Worm (Caenorhabditis elegans) whole organism, late embryonic: ENCODE results near the gene ugt-60.

ENCODE experiments used
- C08G9.2 ChIP-seq: sonication (generic microtip); optimal IDR thresholded peaks from 2 replicates; lab custom pipeline; 2016; ENCODE audit warnings: mild to moderate bottlenecking, missing genetic modification characterization, moderate library complexity, missing compliant biosample characterization
- C38D4.7 ChIP-seq: fragments of 200-800 bp; sonication (Bioruptor generic); optimal IDR thresholded peaks from 2 replicates; lab custom pipeline; 2018; ENCODE audit warnings: mild to moderate bottlenecking, missing genetic modification characterization, moderate library complexity, missing compliant biosample characterization
- F13H6.1 ChIP-seq: sonication (generic microtip); optimal IDR thresholded peaks from 2 replicates; lab custom pipeline; 2016; ENCODE audit warnings: missing genetic modification characterization, missing compliant biosample characterization
- K02D7.2 ChIP-seq: sonication (generic microtip); optimal IDR thresholded peaks from 2 replicates; lab custom pipeline; 2017; ENCODE audit warnings: mild to moderate bottlenecking, missing genetic modification characterization, missing compliant biosample characterization
- Y22D7AL.16 ChIP-seq: sonication (generic microtip); optimal IDR thresholded peaks from 2 replicates; lab custom pipeline; 2016; ENCODE audit warnings: missing genetic modification characterization, missing compliant biosample characterization
- ahr-1 ChIP-seq: sonication (generic microtip); optimal IDR thresholded peaks from 2 replicates; lab custom pipeline; 2016; ENCODE audit warnings: missing genetic modification characterization, missing compliant biosample characterization
- ceh-14 ChIP-seq: sonication (generic microtip); optimal IDR thresholded peaks from 2 replicates; lab custom pipeline; 2016; ENCODE audit warnings: missing genotype, missing genetic modification characterization, missing compliant biosample characterization
- ceh-2 ChIP-seq: sonication (generic microtip); optimal IDR thresholded peaks from 2 replicates; lab custom pipeline; 2016; ENCODE audit warnings: missing genotype, missing genetic modification characterization, missing compliant biosample characterization
- ceh-22 ChIP-seq: sonication (generic microtip); optimal IDR thresholded peaks from 2 replicates; lab custom pipeline; 2017; ENCODE audit warnings: missing biosample characterization, missing genetic modification characterization
- ceh-24 ChIP-seq: sonication (generic microtip); optimal IDR thresholded peaks from 2 replicates; lab custom pipeline; 2016; ENCODE audit warnings: mild to moderate bottlenecking, missing genetic modification characterization, missing compliant biosample characterization
- ceh-31 ChIP-seq: sonication (generic microtip); optimal IDR thresholded peaks from 2 replicates; lab custom pipeline; 2016; ENCODE audit warnings: missing genetic modification characterization, missing compliant biosample characterization
- ceh-34 ChIP-seq: sonication (generic microtip); optimal IDR thresholded peaks from 2 replicates; lab custom pipeline; 2016; ENCODE audit warnings: mild to moderate bottlenecking, missing genetic modification characterization, missing compliant biosample characterization
- ceh-45 ChIP-seq: fragments of 200-800 bp; sonication (Bioruptor generic); IDR thresholded peaks from 2 replicates; pipeline ENCODE4 v1.3.6; 2022; ENCODE audit warnings: missing genetic modification reagents, missing genetic modification characterization, missing compliant biosample characterization
- ceh-6 ChIP-seq: fragments of 200-800 bp; sonication (Bioruptor generic); optimal IDR thresholded peaks from 2 replicates; lab custom pipeline; 2018; ENCODE audit warnings: mild to moderate bottlenecking, missing genetic modification characterization, missing compliant biosample characterization
- dmd-4 ChIP-seq: sonication (generic microtip); optimal IDR thresholded peaks from 2 replicates; lab custom pipeline; 2016; ENCODE audit warnings: borderline replicate concordance, missing genetic modification characterization, missing compliant biosample characterization
- dve-1 ChIP-seq: sonication (generic microtip); optimal IDR thresholded peaks from 2 replicates; lab custom pipeline; 2017; ENCODE audit warnings: antibody characterized with exemption, mild to moderate bottlenecking, missing genetic modification characterization, missing compliant biosample characterization
- elt-2 ChIP-seq: sonication (generic microtip); optimal IDR thresholded peaks from 2 replicates; lab custom pipeline; 2016; ENCODE audit warnings: missing genetic modification reagents, missing genetic modification characterization, missing compliant biosample characterization
- eyg-1 ChIP-seq: sonication (generic microtip); optimal IDR thresholded peaks from 2 replicates; lab custom pipeline; 2016; ENCODE audit warnings: missing genotype, missing genetic modification characterization, missing compliant biosample characterization
- fax-1 ChIP-seq: sonication (generic microtip); optimal IDR thresholded peaks from 2 replicates; lab custom pipeline; 2016; ENCODE audit warnings: missing genotype, missing genetic modification characterization, missing compliant biosample characterization
- fkh-10 ChIP-seq: fragments of 150-350 bp; optimal IDR thresholded peaks from 2 replicates; lab custom pipeline; 2014; ENCODE audit warnings: missing biosample characterization, missing genetic modification reagents, missing genetic modification characterization
- fkh-6 ChIP-seq: sonication (generic microtip); optimal IDR thresholded peaks from 2 replicates; lab custom pipeline; 2016; ENCODE audit warnings: missing genetic modification characterization, missing compliant biosample characterization
- gmeb-2 ChIP-seq: sonication (generic microtip); optimal IDR thresholded peaks from 2 replicates; lab custom pipeline; 2016; ENCODE audit warnings: missing genetic modification characterization, inconsistent platforms, missing compliant biosample characterization
- hlh-13 ChIP-seq: fragments of 200-800 bp; sonication (Bioruptor generic); optimal IDR thresholded peaks from 2 replicates; lab custom pipeline; 2018; ENCODE audit warnings: mild to moderate bottlenecking, missing genetic modification characterization, missing compliant biosample characterization
- hlh-15 ChIP-seq: sonication (generic microtip); optimal IDR thresholded peaks from 2 replicates; lab custom pipeline; 2016; ENCODE audit warnings: missing genetic modification characterization, missing compliant biosample characterization
- hlh-8 ChIP-seq: sonication (generic microtip); optimal IDR thresholded peaks from 2 replicates; lab custom pipeline; 2016; ENCODE audit warnings: missing genotype, missing genetic modification characterization, missing compliant biosample characterization
- lim-6 ChIP-seq: sonication (generic microtip); optimal IDR thresholded peaks from 2 replicates; lab custom pipeline; 2016; ENCODE audit warnings: missing genetic modification characterization, missing compliant biosample characterization
- lin-11 ChIP-seq: fragments of 200-800 bp; sonication (Bioruptor generic); optimal IDR thresholded peaks from 2 replicates; lab custom pipeline; 2018; ENCODE audit warnings: mild to moderate bottlenecking, missing genetic modification characterization, missing compliant biosample characterization
- madf-2 ChIP-seq: sonication (generic microtip); optimal IDR thresholded peaks from 2 replicates; lab custom pipeline; 2017; ENCODE audit warnings: missing genetic modification characterization, missing compliant biosample characterization
- nfya-1 ChIP-seq: sonication (generic microtip); optimal IDR thresholded peaks from 2 replicates; lab custom pipeline; 2017; ENCODE audit warnings: missing genetic modification characterization, mild to moderate bottlenecking, missing compliant biosample characterization, antibody characterized with exemption, moderate library complexity
- nhr-11 ChIP-seq: fragments of 150-350 bp; optimal IDR thresholded peaks from 2 replicates; lab custom pipeline; 2014; ENCODE audit warnings: missing biosample characterization, missing genetic modification characterization
- nhr-232 ChIP-seq: sonication (generic microtip); optimal IDR thresholded peaks from 2 replicates; lab custom pipeline; 2016; ENCODE audit warnings: missing genetic modification characterization, missing compliant biosample characterization
- npax-4 ChIP-seq: sonication (generic microtip); optimal IDR thresholded peaks from 2 replicates; lab custom pipeline; 2016; ENCODE audit warnings: missing genetic modification characterization, missing compliant biosample characterization
- odd-2 ChIP-seq: sonication (generic microtip); optimal IDR thresholded peaks from 2 replicates; lab custom pipeline; 2017; ENCODE audit warnings: antibody characterized with exemption, mild to moderate bottlenecking, missing genetic modification characterization, missing compliant biosample characterization
- pqm-1 ChIP-seq: sonication (generic microtip); optimal IDR thresholded peaks from 2 replicates; lab custom pipeline; 2016; ENCODE audit warnings: missing genetic modification characterization, missing compliant biosample characterization
- pros-1 ChIP-seq: fragments of 150-350 bp; optimal IDR thresholded peaks from 2 replicates; lab custom pipeline; 2014; ENCODE audit warnings: missing biosample characterization, missing genetic modification reagents, missing genetic modification characterization
- ref-2 ChIP-seq: sonication (generic microtip); optimal IDR thresholded peaks from 2 replicates; lab custom pipeline; 2016; ENCODE audit warnings: missing genetic modification characterization, missing compliant biosample characterization
- rnt-1 ChIP-seq: sonication (generic microtip); optimal IDR thresholded peaks from 2 replicates; lab custom pipeline; 2016; ENCODE audit warnings: missing genetic modification characterization, missing compliant biosample characterization
- sdc-2 ChIP-seq: sonication (generic microtip); optimal IDR thresholded peaks from 2 replicates; lab custom pipeline; 2016; ENCODE audit warnings: missing genotype, missing genetic modification characterization, missing compliant biosample characterization
- sox-2 ChIP-seq: fragments of 200-800 bp; sonication (Bioruptor generic); IDR thresholded peaks from 2 replicates; pipeline ENCODE4 v1.3.6; 2022; ENCODE audit warnings: missing genetic modification reagents, missing genetic modification characterization, missing compliant biosample characterization
- sox-4 ChIP-seq: sonication (generic microtip); optimal IDR thresholded peaks from 2 replicates; lab custom pipeline; 2017; ENCODE audit warnings: mild to moderate bottlenecking, missing genetic modification characterization, inconsistent platforms, missing compliant biosample characterization
- tbx-7 ChIP-seq: sonication (generic microtip); optimal IDR thresholded peaks from 2 replicates; lab custom pipeline; 2016; ENCODE audit warnings: missing genotype, missing genetic modification characterization, missing compliant biosample characterization
- unc-3 ChIP-seq, 2 experiments: fragments of 200-800 bp in 1 of 2; sonication (Bioruptor generic) in 1 of 2; sonication (generic microtip) in 1 of 2; conservative IDR thresholded peaks in 1 of 2; optimal IDR thresholded peaks in 1 of 2; 2 replicates each; pipeline versions ENCODE4 v1.3.6 to Lab custom; 2016 to 2022; ENCODE audit warnings: missing compliant biosample characterization in 2 of 2, missing genetic modification characterization in 2 of 2, missing genetic modification reagents in 1 of 2
- unc-42 ChIP-seq: sonication (generic microtip); optimal IDR thresholded peaks from 2 replicates; lab custom pipeline; 2016; ENCODE audit warnings: missing genotype, missing genetic modification characterization, missing compliant biosample characterization
- unc-86 ChIP-seq: sonication (generic microtip); optimal IDR thresholded peaks from 2 replicates; lab custom pipeline; 2016; ENCODE audit warnings: missing genetic modification characterization, missing compliant biosample characterization
- zip-5 ChIP-seq: sonication (generic microtip); optimal IDR thresholded peaks from 2 replicates; lab custom pipeline; 2016; ENCODE audit warnings: missing genetic modification characterization, missing compliant biosample characterization

Gene ugt-60

ce11 chrIII:9705157-9705905, 26.5 kb upstream of the ugt-60 start:
- TF ChIP-seq fkh-6 (tag; lab: Kevin White, UChicago) (peak; percentile 4), nhr-232 (peak; percentile 37), C08G9.2 (tag; lab: Kevin White, UChicago) (peak; percentile 13), ceh-2 (no peak), C38D4.7 (no peak), nhr-11 (tag; lab: Kevin White, UChicago) (no peak), ceh-45 (GFP tag; lab: Robert Waterston, UW) (no peak), sdc-2 (tag; lab: Kevin White, UChicago) (peak; percentile 8), nfya-1 (tag; lab: Kevin White, UChicago) (peak; percentile 15)

ce11 chrIII:9704606-9704938, 25.7 kb upstream of the ugt-60 start:
- no peak for TF ChIP-seq ceh-6 (GFP tag; lab: Kevin White, UChicago)
- TF ChIP-seq rnt-1 (tag; lab: Kevin White, UChicago) = no peak
- no peak for TF ChIP-seq dve-1 (tag; lab: Kevin White, UChicago)
- peak; percentile 2 for TF ChIP-seq nfya-1 (tag; lab: Kevin White, UChicago)

- TF ChIP-seq nfya-1 (tag; lab: Kevin White, UChicago) = no peak
- peak; percentile 73 for TF ChIP-seq unc-42 (tag; lab: Kevin White, UChicago)
- TF ChIP-seq ceh-45 (GFP tag; lab: Robert Waterston, UW) = no peak
- no peak for TF ChIP-seq ceh-6 (GFP tag; lab: Kevin White, UChicago)
- no peak for TF ChIP-seq ceh-24
- TF ChIP-seq ahr-1 (tag; lab: Kevin White, UChicago) = no peak
- no peak for TF ChIP-seq sox-2 (GFP tag; lab: Robert Waterston, UW)
- TF ChIP-seq unc-3 (GFP tag; conservative IDR thresholded peaks at IDR 0.05; lab: Robert Waterston, UW) = no peak
- no peak for TF ChIP-seq unc-3 (tag; optimal IDR thresholded peaks at IDR 0.05; lab: Kevin White, UChicago)
- no peak for TF ChIP-seq hlh-15 (tag; lab: Kevin White, UChicago)
- no peak for TF ChIP-seq tbx-7 (tag; lab: Kevin White, UChicago)
- no peak for TF ChIP-seq Y22D7AL.16 (tag; lab: Kevin White, UChicago)
- no peak for TF ChIP-seq fkh-10
- no peak for TF ChIP-seq ceh-22
- no peak for TF ChIP-seq pros-1 (tag; lab: Kevin White, UChicago)
- no peak for TF ChIP-seq C38D4.7
- no peak for TF ChIP-seq pqm-1 (tag; lab: Kevin White, UChicago)
- TF ChIP-seq fax-1 = no peak
- TF ChIP-seq madf-2 (tag; lab: Kevin White, UChicago) = no peak
- no peak for TF ChIP-seq odd-2
- TF ChIP-seq elt-2 (tag; lab: Kevin White, UChicago) = no peak
- TF ChIP-seq sox-4 (tag; lab: Kevin White, UChicago) = no peak
- TF ChIP-seq npax-4 (tag; lab: Kevin White, UChicago) = no peak
- TF ChIP-seq gmeb-2 = no peak
- no peak for TF ChIP-seq dmd-4 (tag; lab: Kevin White, UChicago)
- peak; percentile 54 for TF ChIP-seq ceh-34 (tag; lab: Kevin White, UChicago)
- TF ChIP-seq hlh-8 (tag; lab: Kevin White, UChicago) = no peak
- TF ChIP-seq eyg-1 (tag; lab: Kevin White, UChicago) = no peak
- TF ChIP-seq K02D7.2 = no peak
- TF ChIP-seq unc-86 = no peak
- peak; percentile 10 for TF ChIP-seq ref-2
- TF ChIP-seq F13H6.1 (tag; lab: Kevin White, UChicago) = peak; percentile 21
- TF ChIP-seq ceh-14 (tag; lab: Kevin White, UChicago) = peak; percentile 73
- no peak for TF ChIP-seq fkh-6 (tag; lab: Kevin White, UChicago)
- no peak for TF ChIP-seq hlh-13 (GFP tag; lab: Kevin White, UChicago)
- peak; percentile 3 for TF ChIP-seq lim-6 (tag; lab: Kevin White, UChicago)
- no peak for TF ChIP-seq sdc-2 (tag; lab: Kevin White, UChicago)
- TF ChIP-seq ceh-31 (tag; lab: Kevin White, UChicago) = peak; percentile 67
- no peak for TF ChIP-seq nhr-232
- TF ChIP-seq zip-5 = no peak
- TF ChIP-seq lin-11 (tag; lab: Kevin White, UChicago) = no peak
Measured at ce11 chrIII:9703747-9704605, 25.1 kb upstream of the ugt-60 start.
